Worm (Caenorhabditis elegans) whole organism, mixed stage, embryonic: ENCODE measurements around the gene gst-15.
A peak's percentile ranks its signal among the peaks of the same experiment; 100 is the strongest.

Experiments used
- M03D4.4 ChIP-seq: sonication (generic microtip); optimal IDR thresholded peaks from 2 replicates; lab custom pipeline; 2017; ENCODE audit warnings: mild to moderate bottlenecking, missing genetic modification characterization, missing compliant biosample characterization
- bed-3 ChIP-seq: fragments of 200-800 bp; sonication (Bioruptor generic); optimal IDR thresholded peaks from 3 replicates; lab custom pipeline; 2018; ENCODE audit warnings: mild to moderate bottlenecking, missing genetic modification characterization, moderate library complexity, missing compliant biosample characterization
- blmp-1 ChIP-seq: fragments of 150-350 bp; optimal IDR thresholded peaks from 2 replicates; lab custom pipeline; 2014; ENCODE audit warnings: missing biosample characterization, missing genetic modification characterization
- ceh-39 ChIP-seq: fragments of 150-350 bp; optimal IDR thresholded peaks from 2 replicates; lab custom pipeline; 2014; ENCODE audit warnings: missing biosample characterization, missing genetic modification characterization
- ceh-83 ChIP-seq: fragments of 200-800 bp; sonication (Bioruptor generic); optimal IDR thresholded peaks from 2 replicates; lab custom pipeline; 2018; ENCODE audit warnings: mild to moderate bottlenecking, missing genetic modification characterization, missing compliant biosample characterization
- ces-1 ChIP-seq: fragments of 150-350 bp; optimal IDR thresholded peaks from 2 replicates; lab custom pipeline; 2014; ENCODE audit warnings: missing biosample characterization, missing genetic modification reagents, missing genetic modification characterization
- cnd-1 ChIP-seq: fragments of 200-800 bp; sonication (Bioruptor generic); optimal IDR thresholded peaks from 2 replicates; lab custom pipeline; 2018; ENCODE audit warnings: mild to moderate bottlenecking, missing genetic modification characterization, missing compliant biosample characterization
- drap-1 ChIP-seq: fragments of 200-800 bp; sonication (Bioruptor generic); optimal IDR thresholded peaks from 3 replicates; lab custom pipeline; 2018; ENCODE audit warnings: mild to moderate bottlenecking, missing genetic modification characterization, missing compliant biosample characterization
- flh-1 ChIP-seq: fragments of 200-800 bp; sonication (Bioruptor generic); optimal IDR thresholded peaks from 2 replicates; lab custom pipeline; 2018; ENCODE audit warnings: mild to moderate bottlenecking, missing genetic modification characterization, moderate library complexity, missing compliant biosample characterization
- ham-2 ChIP-seq: fragments of 200-800 bp; sonication (Bioruptor generic); optimal IDR thresholded peaks from 2 replicates; lab custom pipeline; 2018; ENCODE audit warnings: mild to moderate bottlenecking, missing genetic modification characterization, missing compliant biosample characterization
- hlh-1 ChIP-seq: fragments of 150-350 bp; optimal IDR thresholded peaks from 2 replicates; lab custom pipeline; 2014; ENCODE audit warnings: missing biosample characterization, missing genetic modification reagents, missing genetic modification characterization
- lin-32 ChIP-seq: fragments of 200-800 bp; sonication (Bioruptor generic); optimal IDR thresholded peaks from 2 replicates; lab custom pipeline; 2018; ENCODE audit warnings: mild to moderate bottlenecking, missing genetic modification characterization, missing compliant biosample characterization
- mab-5 ChIP-seq: fragments of 150-350 bp; optimal IDR thresholded peaks from 2 replicates; lab custom pipeline; 2014; ENCODE audit warnings: missing biosample characterization, missing genetic modification characterization
- mep-1 ChIP-seq: fragments of 150-350 bp; optimal IDR thresholded peaks from 2 replicates; lab custom pipeline; 2017; ENCODE audit warnings: missing biosample characterization, missing genetic modification reagents, missing genetic modification characterization, inconsistent platforms
- mls-2 ChIP-seq: sonication (generic microtip); optimal IDR thresholded peaks from 2 replicates; lab custom pipeline; 2016; ENCODE audit warnings: mild to moderate bottlenecking, missing genetic modification characterization, moderate library complexity, missing compliant biosample characterization
- nhr-12 ChIP-seq: fragments of 150-350 bp; optimal IDR thresholded peaks from 2 replicates; lab custom pipeline; 2014; ENCODE audit warnings: missing biosample characterization, missing genetic modification characterization
- nhr-237 ChIP-seq: fragments of 150-350 bp; optimal IDR thresholded peaks from 2 replicates; lab custom pipeline; 2014; ENCODE audit warnings: missing biosample characterization, missing genetic modification characterization
- nhr-28 ChIP-seq: fragments of 150-350 bp; optimal IDR thresholded peaks from 2 replicates; lab custom pipeline; 2014; ENCODE audit warnings: missing biosample characterization, missing genetic modification characterization
- nhr-76 ChIP-seq: sonication (generic microtip); optimal IDR thresholded peaks from 2 replicates; lab custom pipeline; 2017; ENCODE audit warnings: missing biosample characterization, missing genetic modification characterization
- sem-2 ChIP-seq: fragments of 200-800 bp; sonication (Bioruptor generic); optimal IDR thresholded peaks from 2 replicates; lab custom pipeline; 2018; ENCODE audit warnings: mild to moderate bottlenecking, missing genetic modification characterization, missing compliant biosample characterization
- snpc-4 ChIP-seq: fragments of 150-350 bp; optimal IDR thresholded peaks from 2 replicates; lab custom pipeline; 2014; ENCODE audit warnings: missing biosample characterization, missing genetic modification characterization
- tbx-8 ChIP-seq: fragments of 200-800 bp; sonication (Bioruptor generic); optimal IDR thresholded peaks from 2 replicates; lab custom pipeline; 2018; ENCODE audit warnings: mild to moderate bottlenecking, missing genetic modification characterization, moderate library complexity, missing compliant biosample characterization
- unc-120 ChIP-seq: sonication (generic microtip); optimal IDR thresholded peaks from 2 replicates; lab custom pipeline; 2017; ENCODE audit warnings: missing genetic modification characterization, missing compliant biosample characterization; ENCODE audit not compliant: poor library complexity, severe bottlenecking
- unc-39 ChIP-seq: fragments of 150-350 bp; optimal IDR thresholded peaks from 2 replicates; lab custom pipeline; 2014; ENCODE audit warnings: missing biosample characterization, missing genetic modification characterization
- unc-62 ChIP-seq: fragments of 150-350 bp; optimal IDR thresholded peaks from 2 replicates; lab custom pipeline; 2014; ENCODE audit warnings: missing biosample characterization, missing genetic modification reagents, missing genetic modification characterization
- zip-8 ChIP-seq: fragments of 150-350 bp; optimal IDR thresholded peaks from 2 replicates; lab custom pipeline; 2014; ENCODE audit warnings: missing biosample characterization, missing genetic modification characterization

The gst-15 gene

ce11 chrII:13575018-13575948 is 37.7 kb downstream of the gst-15 start, which contains the start of the genes mrpl-37 and lin-38 (continued):
- TF ChIP-seq mls-2 (tag; lab: Kevin White, UChicago) (no peak), hlh-1 (tag; lab: Kevin White, UChicago) (peak; percentile 49), blmp-1 (tag; lab: Kevin White, UChicago) (no peak)

- TF ChIP-seq hlh-1 (tag; lab: Kevin White, UChicago) (no peak), snpc-4 (tag; lab: Kevin White, UChicago) (no peak), mep-1 (tag; lab: Kevin White, UChicago) (no peak), nhr-76 (no peak), mab-5 (tag; lab: Kevin White, UChicago) (no peak), unc-39 (tag; lab: Kevin White, UChicago) (no peak), tbx-8 (GFP tag; lab: Kevin White, UChicago) (no peak), ham-2 (no peak), nhr-12 (no peak), nhr-237 (no peak), unc-62 (GFP tag; lab: Kevin White, UChicago) (no peak), blmp-1 (tag; lab: Kevin White, UChicago) (no peak), ces-1 (GFP tag; lab: Kevin White, UChicago) (no peak), bed-3 (GFP tag; lab: Kevin White, UChicago) (no peak), M03D4.4 (tag; lab: Kevin White, UChicago) (no peak)
These were observed 38.6 kb downstream of the gst-15 start for ce11 chrII:13574395-13574794.

ce11 chrII:13567871-13568270 is 45.1 kb downstream of the gst-15 start, which contains the start of gene Y48E1B.3:
TSS of gene Y48E1B.3 (minus strand) at chrII:13567971.
- TF ChIP-seq ceh-83 (GFP tag; lab: Kevin White, UChicago) (no peak), flh-1 (no peak), cnd-1 (tag; lab: Kevin White, UChicago) (no peak), drap-1 (GFP tag; lab: Kevin White, UChicago) (no peak), snpc-4 (tag; lab: Kevin White, UChicago) (no peak), ham-2 (no peak), hlh-1 (tag; lab: Kevin White, UChicago) (no peak), nhr-12 (no peak), sem-2 (GFP tag; lab: Kevin White, UChicago) (no peak), ceh-39 (tag; lab: Kevin White, UChicago) (no peak), zip-8 (tag; lab: Kevin White, UChicago) (no peak), unc-120 (tag; lab: Kevin White, UChicago) (no peak), lin-32 (GFP tag; lab: Kevin White, UChicago) (no peak), nhr-28 (tag; lab: Kevin White, UChicago) (no peak), bed-3 (GFP tag; lab: Kevin White, UChicago) (no peak)
